Worm (Caenorhabditis elegans): ENCODE measurements around the gene srx-6.

DNA sequence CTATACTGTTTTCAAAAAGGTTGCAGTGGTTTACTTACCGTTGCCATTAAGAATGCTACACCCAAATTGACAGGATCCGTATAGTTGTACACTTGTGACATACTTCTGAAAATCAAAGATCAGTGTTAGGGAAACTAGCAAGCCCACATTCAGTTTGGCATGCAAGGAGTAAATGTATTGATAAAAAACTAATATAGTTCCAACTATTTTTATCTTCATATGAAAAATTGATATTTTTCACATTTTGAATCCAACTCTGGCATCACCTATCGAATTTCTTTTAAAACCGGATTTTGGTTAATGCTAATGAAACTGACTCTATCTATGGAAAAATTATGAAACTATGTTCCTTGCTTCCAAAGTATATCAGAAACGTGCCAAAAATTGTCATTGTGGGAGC is 12.2 kb upstream of the srx-6 start, which contains the start of gene srx-92:
- no peak for TF ChIP-seq ztf-11 (tag; optimal IDR thresholded peaks at IDR 0.05)
- TF ChIP-seq nhr-76 (tag; optimal IDR thresholded peaks at IDR 0.05), result no peak
- TF ChIP-seq egl-27 (tag; optimal IDR thresholded peaks at IDR 0.05), result no peak
- TF ChIP-seq tbx-2 (tag; optimal IDR thresholded peaks at IDR 0.05), result no peak
- TF ChIP-seq nhr-237 (tag; optimal IDR thresholded peaks at IDR 0.05), result no peak
- no peak for TF ChIP-seq ceh-82 (tag; optimal IDR thresholded peaks at IDR 0.05)
- no peak for TF ChIP-seq nhr-28 (tag; optimal IDR thresholded peaks at IDR 0.05)
- no peak for TF ChIP-seq nhr-25 (tag; optimal IDR thresholded peaks at IDR 0.05)
- no peak for TF ChIP-seq nhr-23 (tag; optimal IDR thresholded peaks at IDR 0.05)
- TF ChIP-seq zag-1 (tag; optimal IDR thresholded peaks at IDR 0.05), result no peak
- TF ChIP-seq daf-12 (tag; optimal IDR thresholded peaks at IDR 0.05), result no peak
- TF ChIP-seq pha-4 (tag; optimal IDR thresholded peaks at IDR 0.05), result no peak
- no peak for TF ChIP-seq sea-2 (GFP tag; optimal IDR thresholded peaks at IDR 0.05)
- no peak for TF ChIP-seq lin-39 (tag; optimal IDR thresholded peaks at IDR 0.05)

Measured in whole organism, L3 larva.